ENCODE assay signal across 1 worm cellular context in genomic region chrIV:9525682-9526416, ce11.
TF ChIP-seq lines count a peak whose summit lies in the region.

Gene elo-1 (plus strand): TSS chrIV:9526366.

TF ChIP-seq in whole organism, L4 larva, 104 proteins besides CTCF, POLR2A, EP300 and RAD21 (continued from another document):
- TF ChIP-seq saeg-2 (GFP tag; IDR thresholded peaks at IDR 0.05; lab: Robert Waterston, UW) (0 out of 2 replicates have a peak, but pooled peaks have one; percentile 43), nhr-28 (tag; optimal IDR thresholded peaks at IDR 0.05; lab: Kevin White, UChicago) (peak; percentile 83), aly-2 (tag; optimal IDR thresholded peaks at IDR 0.05; lab: Kevin White, UChicago) (no peak), egl-43 (GFP tag; IDR thresholded peaks at IDR 0.05; lab: Robert Waterston, UW) (no peak), lsy-2 (tag; optimal IDR thresholded peaks at IDR 0.05; lab: Kevin White, UChicago) (peak in 1 of 2 experiments; percentile 23), ceh-82 (tag; optimal IDR thresholded peaks at IDR 0.05; lab: Kevin White, UChicago) (no peak), nhr-76 (tag; optimal IDR thresholded peaks at IDR 0.05; lab: Kevin White, UChicago) (no peak), nhr-111 (GFP tag; optimal IDR thresholded peaks at IDR 0.05; lab: Kevin White, UChicago) (no peak), unc-130 (GFP tag; optimal IDR thresholded peaks at IDR 0.05; lab: Kevin White, UChicago) (no peak), pqm-1 (tag; optimal IDR thresholded peaks at IDR 0.05; lab: Kevin White, UChicago) (peak; percentile 64), mxl-3 (GFP tag; optimal IDR thresholded peaks at IDR 0.05; lab: Kevin White, UChicago) (peak; percentile 24), hlh-30 (tag; optimal IDR thresholded peaks at IDR 0.05; lab: Kevin White, UChicago; ENCODE audit: insufficient read depth) (peak; percentile 31), tra-1 (GFP tag; IDR thresholded peaks at IDR 0.05; lab: Robert Waterston, UW) (peak; percentile 64; the same call in 1 of the 2 replicates), F26F4.8 (GFP tag; conservative IDR thresholded peaks at IDR 0.05; lab: Robert Waterston, UW) (no peak), T26A8.4 (GFP tag; IDR thresholded peaks at IDR 0.05; lab: Robert Waterston, UW) (no peak), rbr-2 (tag; optimal IDR thresholded peaks at IDR 0.05; lab: Kevin White, UChicago) (no peak), nhr-42 (GFP tag; IDR thresholded peaks at IDR 0.05; lab: Robert Waterston, UW) (no peak), hmg-1.1 (GFP tag; IDR thresholded peaks at IDR 0.05; lab: Robert Waterston, UW) (0 out of 2 replicates have a peak, but pooled peaks have one; percentile 42), egl-27 (tag; optimal IDR thresholded peaks at IDR 0.05; lab: Kevin White, UChicago) (no peak), pha-4 (GFP tag; IDR thresholded peaks at IDR 0.05; lab: Robert Waterston, UW) (no peak), pha-4 (tag; optimal IDR thresholded peaks at IDR 0.05; lab: Kevin White, UChicago) (no peak), F44E2.7 (GFP tag; IDR thresholded peaks at IDR 0.05; lab: Robert Waterston, UW) (no peak), Y75B8A.6 (GFP tag; IDR thresholded peaks at IDR 0.05; lab: Robert Waterston, UW) (no peak), ztf-11 (tag; optimal IDR thresholded peaks at IDR 0.05; lab: Kevin White, UChicago) (no peak), duxl-1 (tag; optimal IDR thresholded peaks at IDR 0.05; lab: Kevin White, UChicago; ENCODE audit: poor library complexity) (no peak), lin-38 (GFP tag; IDR thresholded peaks at IDR 0.05; lab: Robert Waterston, UW) (no peak), ceh-28 (tag; optimal IDR thresholded peaks at IDR 0.05; lab: Kevin White, UChicago) (no peak), spr-1 (tag; optimal IDR thresholded peaks at IDR 0.05; lab: Kevin White, UChicago) (no peak), ceh-62 (tag; optimal IDR thresholded peaks at IDR 0.05; lab: Kevin White, UChicago) (no peak), nhr-11 (tag; optimal IDR thresholded peaks at IDR 0.05; lab: Kevin White, UChicago) (no peak), ctbp-1 (GFP tag; IDR thresholded peaks at IDR 0.05; lab: Robert Waterston, UW) (no peak), D1046.2 (GFP tag; IDR thresholded peaks at IDR 0.05; lab: Robert Waterston, UW) (no peak), lin-15B (tag; optimal IDR thresholded peaks at IDR 0.05; lab: Kevin White, UChicago) (no peak), nhr-25 (tag; optimal IDR thresholded peaks at IDR 0.05; lab: Kevin White, UChicago; ENCODE audit: borderline replicate concordance, insufficient read depth) (peak; percentile 11), ceh-32 (tag; optimal IDR thresholded peaks at IDR 0.05; lab: Kevin White, UChicago; ENCODE audit: poor library complexity) (no peak), tag-97 (GFP tag; IDR thresholded peaks at IDR 0.05; lab: Robert Waterston, UW) (no peak), F10B5.3 (tag; optimal IDR thresholded peaks at IDR 0.05; lab: Kevin White, UChicago) (no peak)
